Fruit fly (Drosophila melanogaster) whole organism, embryonic: ENCODE results near the gene CG34290.

Source experiments
- Ada2b ChIP-seq: fragments of 200-800 bp; sonication (Bioruptor generic); IDR thresholded peaks from 2 replicates; pipeline ENCODE4 v1.3.6; 2022; ENCODE audit warnings: missing biosample characterization, missing genetic modification characterization
- Atf3 ChIP-seq: fragments of 200-800 bp; sonication (Bioruptor generic); optimal IDR thresholded peaks from 3 replicates; lab custom pipeline; 2016; ENCODE audit warnings: missing biosample characterization, missing genetic modification characterization
- BEAF-32 ChIP-seq: fragments of 200-800 bp; sonication (Bioruptor generic); optimal IDR thresholded peaks from 3 replicates; lab custom pipeline; 2017; ENCODE audit warnings: missing biosample characterization, missing genetic modification characterization, mild to moderate bottlenecking, moderate library complexity, missing genetic modification reagents
- Bdp1 ChIP-seq: fragments of 200-800 bp; sonication (Bioruptor generic); optimal IDR thresholded peaks from 3 replicates; lab custom pipeline; 2016; ENCODE audit warnings: missing biosample characterization, missing genetic modification characterization
- CG10209 ChIP-seq: fragments of 200-800 bp; sonication (Bioruptor generic); optimal IDR thresholded peaks from 3 replicates; lab custom pipeline; 2017; ENCODE audit warnings: missing biosample characterization, mild to moderate bottlenecking, missing genetic modification characterization, missing genetic modification reagents
- CG11560 ChIP-seq: fragments of 200-800 bp; sonication (Bioruptor generic); IDR thresholded peaks from 3 replicates; pipeline ENCODE4 v1.3.6; 2022; ENCODE audit warnings: missing biosample characterization, missing genetic modification characterization
- CG11695 ChIP-seq: fragments of 200-800 bp; sonication (Bioruptor generic); IDR thresholded peaks from 3 replicates; pipeline ENCODE4 v1.3.6; 2022; ENCODE audit warnings: missing biosample characterization, missing genetic modification characterization
- CG12219 ChIP-seq: fragments of 200-800 bp; sonication (Bioruptor generic); optimal IDR thresholded peaks from 3 replicates; lab custom pipeline; 2018; ENCODE audit warnings: missing biosample characterization, mild to moderate bottlenecking, missing genetic modification characterization
- CG13296 ChIP-seq: fragments of 200-800 bp; sonication (Bioruptor generic); optimal IDR thresholded peaks from 3 replicates; lab custom pipeline; 2018; ENCODE audit warnings: missing biosample characterization, mild to moderate bottlenecking, missing genetic modification characterization
- CG13424 ChIP-seq: fragments of 200-800 bp; sonication (Bioruptor generic); optimal IDR thresholded peaks from 2 replicates; lab custom pipeline; 2019; ENCODE audit warnings: missing biosample characterization, mild to moderate bottlenecking, missing genetic modification characterization, moderate library complexity
- CG13894 ChIP-seq: fragments of 200-800 bp; sonication (Bioruptor generic); optimal IDR thresholded peaks from 3 replicates; lab custom pipeline; 2018; ENCODE audit warnings: missing biosample characterization, mild to moderate bottlenecking, missing genetic modification characterization, moderate library complexity
- CG1529 ChIP-seq: fragments of 200-800 bp; sonication (Bioruptor generic); optimal IDR thresholded peaks from 3 replicates; lab custom pipeline; 2018; ENCODE audit warnings: missing biosample characterization, missing genetic modification characterization
- CG16815 ChIP-seq: fragments of 200-800 bp; sonication (Bioruptor generic); optimal IDR thresholded peaks from 3 replicates; lab custom pipeline; 2017; ENCODE audit warnings: missing biosample characterization, mild to moderate bottlenecking, missing genetic modification characterization
- CG17829 ChIP-seq: fragments of 200-800 bp; optimal IDR thresholded peaks from 2 replicates; lab custom pipeline; 2019; ENCODE audit warnings: missing biosample characterization, mild to moderate bottlenecking, missing genetic modification characterization, moderate library complexity
- CG1832 ChIP-seq: fragments of 200-800 bp; sonication (Bioruptor generic); optimal IDR thresholded peaks from 2 replicates; lab custom pipeline; 2017; ENCODE audit warnings: missing biosample characterization, mild to moderate bottlenecking, missing genetic modification characterization, inconsistent platforms
- CG2199 ChIP-seq: fragments of 200-800 bp; sonication (Bioruptor generic); IDR thresholded peaks from 3 replicates; pipeline ENCODE4 v1.3.6; 2022; ENCODE audit warnings: missing biosample characterization, missing genetic modification characterization
- CG30403 ChIP-seq: fragments of 200-800 bp; sonication (Bioruptor generic); optimal IDR thresholded peaks from 3 replicates; lab custom pipeline; 2016; ENCODE audit warnings: missing biosample characterization, missing genetic modification characterization
- CG4328 ChIP-seq: fragments of 200-800 bp; sonication (Bioruptor generic); optimal IDR thresholded peaks from 3 replicates; lab custom pipeline; 2017; ENCODE audit warnings: missing biosample characterization, missing genetic modification reagents, missing genetic modification characterization
- CG4360 ChIP-seq: fragments of 200-800 bp; sonication (Bioruptor generic); IDR thresholded peaks from 2 replicates; pipeline ENCODE4 v1.3.6; 2022; ENCODE audit warnings: missing biosample characterization, missing genetic modification characterization
- CG4854 ChIP-seq: fragments of 200-800 bp; sonication (Bioruptor generic); optimal IDR thresholded peaks from 2 replicates; lab custom pipeline; 2016; ENCODE audit warnings: missing biosample characterization, missing genetic modification characterization, inconsistent platforms
- CG6683 ChIP-seq: fragments of 200-800 bp; sonication (Bioruptor generic); optimal IDR thresholded peaks from 2 replicates; lab custom pipeline; 2017; ENCODE audit warnings: missing biosample characterization, mild to moderate bottlenecking, missing genetic modification characterization, missing genetic modification reagents
- CG7271 ChIP-seq: fragments of 200-800 bp; sonication (Bioruptor generic); optimal IDR thresholded peaks from 2 replicates; lab custom pipeline; 2018; ENCODE audit warnings: missing biosample characterization, mild to moderate bottlenecking, missing genetic modification characterization, moderate library complexity
- CG8089 ChIP-seq: fragments of 200-800 bp; sonication (Bioruptor generic); optimal IDR thresholded peaks from 3 replicates; lab custom pipeline; 2016; ENCODE audit warnings: missing biosample characterization, missing genetic modification characterization
- CG9437 ChIP-seq: fragments of 200-800 bp; sonication (Bioruptor generic); optimal IDR thresholded peaks from 2 replicates; lab custom pipeline; 2018; ENCODE audit warnings: missing biosample characterization, mild to moderate bottlenecking, missing genetic modification characterization
- CG9797 ChIP-seq: fragments of 200-800 bp; sonication (Bioruptor generic); optimal IDR thresholded peaks from 3 replicates; lab custom pipeline; 2018; ENCODE audit warnings: missing biosample characterization, mild to moderate bottlenecking, missing genetic modification characterization
- Camta ChIP-seq: fragments of 200-800 bp; sonication (Bioruptor generic); optimal IDR thresholded peaks from 2 replicates; lab custom pipeline; 2016; ENCODE audit warnings: missing biosample characterization, missing genetic modification characterization
- CkIIα-i1 ChIP-seq: fragments of 200-800 bp; sonication (Bioruptor generic); IDR thresholded peaks from 2 replicates; pipeline ENCODE4 v1.3.6; 2022; ENCODE audit warnings: missing biosample characterization, missing genetic modification characterization
- CrebB ChIP-seq: fragments of 200-800 bp; sonication (Bioruptor generic); optimal IDR thresholded peaks from 3 replicates; lab custom pipeline; 2018; ENCODE audit warnings: missing biosample characterization, mild to moderate bottlenecking, missing genetic modification characterization
- Eip74EF ChIP-seq, 2 experiments: fragments of 200-800 bp in 1 of 2; fragments of >200 bp in 1 of 2; sonication (Bioruptor generic) in 1 of 2; optimal IDR thresholded peaks; 2 replicates each; lab custom pipeline; 2017 to 2019; ENCODE audit warnings: missing biosample characterization in 2 of 2, missing genetic modification characterization in 2 of 2, mild to moderate bottlenecking in 1 of 2, moderate library complexity in 1 of 2
- Hand ChIP-seq: fragments of 200-800 bp; sonication (Bioruptor generic); optimal IDR thresholded peaks from 2 replicates; lab custom pipeline; 2017; ENCODE audit warnings: mild to moderate bottlenecking, missing biosample characterization, missing genetic modification reagents, missing genetic modification characterization
- HmgD ChIP-seq: fragments of 200-800 bp; sonication (Bioruptor generic); optimal IDR thresholded peaks from 3 replicates; lab custom pipeline; 2016; ENCODE audit warnings: missing biosample characterization, missing genetic modification characterization
- NFAT ChIP-seq: fragments of 200-800 bp; sonication (Bioruptor generic); IDR thresholded peaks from 2 replicates; pipeline ENCODE4 v1.3.6; 2022; ENCODE audit warnings: missing biosample characterization, missing genetic modification characterization
- ap ChIP-seq: fragments of 200-800 bp; sonication (Bioruptor generic); IDR thresholded peaks from 2 replicates; pipeline ENCODE4 v1.3.6; 2022; ENCODE audit warnings: missing biosample characterization, missing genetic modification characterization
- br ChIP-seq: fragments of >200 bp; optimal IDR thresholded peaks from 2 replicates; lab custom pipeline; 2017
- cg ChIP-seq: fragments of 200-800 bp; sonication (Bioruptor generic); optimal IDR thresholded peaks from 3 replicates; lab custom pipeline; 2019; ENCODE audit warnings: missing biosample characterization, mild to moderate bottlenecking, missing genetic modification characterization, moderate library complexity
- crc ChIP-seq: fragments of 200-800 bp; sonication (Bioruptor generic); optimal IDR thresholded peaks from 2 replicates; lab custom pipeline; 2016; ENCODE audit warnings: missing biosample characterization, missing genetic modification characterization
- hb ChIP-seq: fragments of 200-800 bp; sonication (Bioruptor generic); IDR thresholded peaks from 3 replicates; pipeline ENCODE4 v1.3.6; 2022; ENCODE audit warnings: missing biosample characterization, missing genetic modification characterization; ENCODE audit not compliant: partially characterized antibody
- hbn ChIP-seq: fragments of 200-800 bp; sonication (Bioruptor generic); IDR thresholded peaks from 2 replicates; pipeline ENCODE4 v1.3.6; 2022; ENCODE audit warnings: missing biosample characterization, missing genetic modification characterization; ENCODE audit not compliant: partially characterized antibody
- kah ChIP-seq: fragments of 200-800 bp; sonication (Bioruptor generic); optimal IDR thresholded peaks from 2 replicates; lab custom pipeline; 2018; ENCODE audit warnings: missing biosample characterization, mild to moderate bottlenecking, missing genetic modification characterization
- knrl ChIP-seq: fragments of 200-800 bp; sonication (Bioruptor generic); IDR thresholded peaks from 3 replicates; pipeline ENCODE4 v1.3.6; 2022; ENCODE audit warnings: missing biosample characterization, missing genetic modification characterization; ENCODE audit not compliant: partially characterized antibody
- pan ChIP-seq, 4 experiments: fragments of >200 bp in 3 of 4; fragments of 200-800 bp in 1 of 4; sonication (Bioruptor generic) in 1 of 4; optimal IDR thresholded peaks in 3 of 4; IDR thresholded peaks in 1 of 4; 2 replicates each; pipeline versions ENCODE4 v1.3.6 to Lab custom; 2017 to 2022; ENCODE audit warnings: missing biosample characterization in 2 of 4, missing genetic modification characterization in 2 of 4, mixed read lengths in 1 of 4
- psq ChIP-seq: fragments of 200-800 bp; sonication (Bioruptor generic); optimal IDR thresholded peaks from 2 replicates; lab custom pipeline; 2017; ENCODE audit warnings: missing biosample characterization, missing genetic modification characterization
- salm ChIP-seq: fragments of 200-800 bp; sonication (Bioruptor generic); optimal IDR thresholded peaks from 2 replicates; lab custom pipeline; 2018; ENCODE audit warnings: missing biosample characterization, mild to moderate bottlenecking, missing genetic modification characterization
- schlank ChIP-seq: fragments of 200-800 bp; sonication (Bioruptor generic); optimal IDR thresholded peaks from 2 replicates; lab custom pipeline; 2018; ENCODE audit warnings: missing biosample characterization, mild to moderate bottlenecking, missing genetic modification characterization
- stc ChIP-seq: fragments of 200-800 bp; sonication (Bioruptor generic); IDR thresholded peaks from 2 replicates; pipeline ENCODE4 v1.3.6; 2022; ENCODE audit warnings: missing biosample characterization, missing genetic modification characterization
- sug ChIP-seq: fragments of 200-800 bp; optimal IDR thresholded peaks from 2 replicates; lab custom pipeline; 2019; ENCODE audit warnings: missing biosample characterization, mild to moderate bottlenecking, missing genetic modification characterization, moderate library complexity

Gene CG34290

DNA sequence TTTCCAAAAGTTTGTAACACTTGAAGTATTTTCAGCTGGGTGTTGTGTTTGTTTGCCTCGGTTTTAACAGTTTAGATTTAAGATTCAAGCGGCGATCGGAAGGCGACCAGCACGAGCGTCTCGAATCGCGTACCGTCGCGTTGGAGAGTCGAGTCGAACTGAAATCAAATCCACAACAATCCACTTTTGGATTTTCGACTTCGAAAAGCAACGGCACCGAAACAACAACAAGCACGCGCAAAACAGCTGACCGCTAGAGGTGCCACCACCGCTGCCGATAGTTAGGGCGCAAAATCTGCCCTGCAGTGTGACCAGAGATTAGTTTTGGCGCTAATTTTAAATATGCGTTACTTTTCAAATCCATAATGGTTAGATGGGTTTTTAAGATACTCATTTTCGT is 18.5 kb downstream of the CG34290 start, which contains the start of gene jar (continued):
- TF ChIP-seq hb (GFP tag; lab: Robert Waterston, UW) (peak; percentile 70), kah (GFP tag; lab: Kevin White, UChicago) (peak; percentile 34), CG4360 (GFP tag; lab: Robert Waterston, UW) (peak; percentile 99), CG9437 (GFP tag; lab: Kevin White, UChicago) (no peak), psq (GFP tag; lab: Kevin White, UChicago) (no peak), pan (optimal IDR thresholded peaks at IDR 0.05; lab: Kevin White, UChicago) (no peak), pan (GFP tag; optimal IDR thresholded peaks at IDR 0.05 in 1 of 2, IDR thresholded peaks at IDR 0.05 in 1 of 2) (no peak), NFAT (GFP tag; lab: Robert Waterston, UW) (peak; percentile 55), CG10209 (peak; percentile 47), CG12219 (GFP tag; lab: Kevin White, UChicago) (no peak), CkIIα-i1 (GFP tag; lab: Robert Waterston, UW) (no peak), CG1529 (GFP tag; lab: Kevin White, UChicago) (no peak), CG13424 (no peak), CG13296 (peak; percentile 16), CG6683 (no peak), salm (tag; lab: Kevin White, UChicago) (peak; percentile 24), HmgD (GFP tag; lab: Kevin White, UChicago) (peak; percentile 28), stc (GFP tag; lab: Robert Waterston, UW) (peak; percentile 57), Hand (GFP tag; lab: Kevin White, UChicago) (no peak), CG30403 (GFP tag; lab: Kevin White, UChicago) (no peak), CG7271 (tag; lab: Kevin White, UChicago) (no peak), Eip74EF (GFP tag; optimal IDR thresholded peaks at IDR 0.05; lab: Kevin White, UChicago) (peak in 1 of 2 experiments; percentile 60), BEAF-32 (GFP tag; lab: Kevin White, UChicago) (peak; percentile 96), CG4328 (no peak), sug (tag; lab: Kevin White, UChicago) (peak; percentile 38), hbn (GFP tag; lab: Robert Waterston, UW) (peak; percentile 94), cg (GFP tag; lab: Kevin White, UChicago) (peak; percentile 27), Camta (GFP tag; lab: Kevin White, UChicago) (no peak), CG13894 (tag; lab: Kevin White, UChicago) (peak; percentile 77), Atf3 (GFP tag; lab: Kevin White, UChicago) (no peak), br (lab: Kevin White, UChicago) (no peak), schlank (tag; lab: Kevin White, UChicago) (peak; percentile 34), CG17829 (tag; lab: Kevin White, UChicago) (peak; percentile 61), CG1832 (GFP tag; lab: Kevin White, UChicago) (no peak), CrebB (tag; lab: Kevin White, UChicago) (peak; percentile 70), CG11695 (GFP tag; lab: Robert Waterston, UW) (no peak), crc (GFP tag; lab: Kevin White, UChicago) (no peak), Ada2b (no peak), Bdp1 (GFP tag; lab: Kevin White, UChicago) (peak; percentile 64), CG8089 (GFP tag; lab: Kevin White, UChicago) (no peak), CG2199 (0 out of 3 replicates have a peak, but pooled peaks have one; percentile 67), knrl (GFP tag; lab: Robert Waterston, UW) (peak; percentile 88), ap (GFP tag; lab: Robert Waterston, UW) (no peak), CG4854 (no peak), CG16815 (GFP tag; lab: Kevin White, UChicago) (no peak), CG9797 (GFP tag; lab: Kevin White, UChicago) (peak; percentile 99), CG11560 (tag; lab: Robert Waterston, UW) (no peak)
- TF ChIP-seq, all 482 proteins: peak for 239
